Worm (Caenorhabditis elegans): ENCODE results near the gene crn-7.

- TF ChIP-seq ztf-23 (GFP tag; IDR thresholded peaks at IDR 0.05): no peak
- TF ChIP-seq flt-1 (GFP tag; IDR thresholded peaks at IDR 0.05): no peak
- no peak for TF ChIP-seq med-1 (GFP tag; optimal IDR thresholded peaks at IDR 0.05; ENCODE audit: insufficient read depth)
- TF ChIP-seq klf-2 (GFP tag; conservative IDR thresholded peaks at IDR 0.05): no peak
- no peak for TF ChIP-seq cog-1 (tag; optimal IDR thresholded peaks at IDR 0.05)
- TF ChIP-seq ztf-29 (GFP tag; IDR thresholded peaks at IDR 0.05): no peak
- no peak for TF ChIP-seq T22C8.4 (GFP tag; IDR thresholded peaks at IDR 0.05)
Observed at ce11 chrIII:8262599-8262998, 5.7 kb upstream of the crn-7 start.

All from whole organism, midembryonic.